Fruit fly (Drosophila melanogaster) whole organism, embryonic: ENCODE data around the gene CG34434.

ENCODE experiments used
- CG10321 ChIP-seq: fragments of 200-800 bp; sonication (Bioruptor generic); IDR thresholded peaks from 2 replicates; pipeline ENCODE4 v1.3.6; 2022; ENCODE audit warnings: missing biosample characterization, missing genetic modification characterization
- CG10462 ChIP-seq: fragments of 200-800 bp; sonication (Bioruptor generic); optimal IDR thresholded peaks from 2 replicates; lab custom pipeline; 2016; ENCODE audit warnings: missing biosample characterization, missing genetic modification characterization
- CG10979 ChIP-seq: fragments of 200-800 bp; sonication (Bioruptor generic); optimal IDR thresholded peaks from 2 replicates; lab custom pipeline; 2018; ENCODE audit warnings: missing biosample characterization, mild to moderate bottlenecking, missing genetic modification characterization, moderate library complexity
- CG11085 ChIP-seq: fragments of 200-800 bp; sonication (Bioruptor generic); IDR thresholded peaks from 2 replicates; pipeline ENCODE4 v1.3.6; 2022; ENCODE audit warnings: missing biosample characterization, missing genetic modification characterization
- CG11398 ChIP-seq: fragments of 200-800 bp; sonication (Bioruptor generic); optimal IDR thresholded peaks from 2 replicates; lab custom pipeline; 2016; ENCODE audit warnings: missing biosample characterization, missing genetic modification characterization
- CG13287 ChIP-seq: fragments of 200-800 bp; sonication (Bioruptor generic); IDR thresholded peaks from 2 replicates; pipeline ENCODE4 v1.3.6; 2022; ENCODE audit warnings: missing biosample characterization, missing genetic modification characterization; ENCODE audit not compliant: partially characterized antibody
- CG15269 ChIP-seq: fragments of 200-800 bp; sonication (Bioruptor generic); optimal IDR thresholded peaks from 2 replicates; lab custom pipeline; 2018; ENCODE audit warnings: missing biosample characterization, mild to moderate bottlenecking, missing genetic modification characterization, moderate library complexity
- CG1603 ChIP-seq: fragments of 200-800 bp; sonication (Bioruptor generic); optimal IDR thresholded peaks from 2 replicates; lab custom pipeline; 2019; ENCODE audit warnings: missing biosample characterization, mild to moderate bottlenecking, missing genetic modification characterization, moderate library complexity
- CG16813 ChIP-seq: fragments of 200-800 bp; sonication (Bioruptor generic); IDR thresholded peaks from 3 replicates; pipeline ENCODE4 v1.3.6; 2022; ENCODE audit warnings: missing biosample characterization, missing genetic modification characterization; ENCODE audit not compliant: partially characterized antibody
- CG17568 ChIP-seq: fragments of 200-800 bp; sonication (Bioruptor generic); optimal IDR thresholded peaks from 2 replicates; lab custom pipeline; 2018; ENCODE audit warnings: missing biosample characterization, mild to moderate bottlenecking, missing genetic modification characterization, moderate library complexity
- CG2202 ChIP-seq: fragments of 200-800 bp; sonication (Bioruptor generic); optimal IDR thresholded peaks from 2 replicates; lab custom pipeline; 2018; ENCODE audit warnings: missing biosample characterization, mild to moderate bottlenecking, missing genetic modification characterization
- CG31388 ChIP-seq: fragments of 200-800 bp; sonication (Bioruptor generic); optimal IDR thresholded peaks from 2 replicates; lab custom pipeline; 2016; ENCODE audit warnings: missing biosample characterization, missing genetic modification characterization
- CG32772 ChIP-seq: fragments of 200-800 bp; sonication (Bioruptor generic); IDR thresholded peaks from 2 replicates; pipeline ENCODE4 v1.3.6; 2022; ENCODE audit warnings: missing biosample characterization, missing genetic modification characterization
- CG3726 ChIP-seq: fragments of 200-800 bp; sonication (Bioruptor generic); IDR thresholded peaks from 3 replicates; pipeline ENCODE4, ENCODE4 v1.3.6; 2022; ENCODE audit warnings: missing biosample characterization, missing genetic modification characterization
- CG4360 ChIP-seq: fragments of 200-800 bp; sonication (Bioruptor generic); IDR thresholded peaks from 2 replicates; pipeline ENCODE4 v1.3.6; 2022; ENCODE audit warnings: missing biosample characterization, missing genetic modification characterization
- CG4854 ChIP-seq: fragments of 200-800 bp; sonication (Bioruptor generic); optimal IDR thresholded peaks from 2 replicates; lab custom pipeline; 2016; ENCODE audit warnings: missing biosample characterization, missing genetic modification characterization, inconsistent platforms
- CG8089 ChIP-seq: fragments of 200-800 bp; sonication (Bioruptor generic); optimal IDR thresholded peaks from 3 replicates; lab custom pipeline; 2016; ENCODE audit warnings: missing biosample characterization, missing genetic modification characterization
- CG9876 ChIP-seq: fragments of 200-800 bp; sonication (Bioruptor generic); optimal IDR thresholded peaks from 2 replicates; lab custom pipeline; 2016; ENCODE audit warnings: missing biosample characterization, missing genetic modification characterization
- Dbx ChIP-seq: fragments of 200-800 bp; sonication (Bioruptor generic); IDR thresholded peaks from 3 replicates; pipeline ENCODE4 v1.3.6; 2022; ENCODE audit warnings: missing biosample characterization, missing genetic modification characterization
- Dek ChIP-seq: fragments of 200-800 bp; sonication (Bioruptor generic); optimal IDR thresholded peaks from 3 replicates; lab custom pipeline; 2019; ENCODE audit warnings: missing biosample characterization, mild to moderate bottlenecking, missing genetic modification characterization, moderate library complexity
- HHEX ChIP-seq: fragments of 200-800 bp; sonication (Bioruptor generic); optimal IDR thresholded peaks from 3 replicates; lab custom pipeline; 2017; ENCODE audit warnings: missing biosample characterization, mild to moderate bottlenecking, missing genetic modification characterization, missing genetic modification reagents
- HLH3B ChIP-seq: fragments of 200-800 bp; sonication (Bioruptor generic); IDR thresholded peaks from 2 replicates; pipeline ENCODE4 v1.3.6; 2022; ENCODE audit warnings: missing biosample characterization, missing genetic modification characterization
- Lhr ChIP-seq: fragments of 200-800 bp; sonication (Bioruptor generic); optimal IDR thresholded peaks from 3 replicates; lab custom pipeline; 2017; ENCODE audit warnings: mild to moderate bottlenecking, missing biosample characterization, missing genetic modification reagents, missing genetic modification characterization
- MBD-R2 ChIP-seq: fragments of 200-800 bp; sonication (Bioruptor generic); IDR thresholded peaks from 2 replicates; pipeline ENCODE4 v1.3.6; 2022; ENCODE audit warnings: missing biosample characterization, missing genetic modification characterization
- Neu2 ChIP-seq: fragments of 200-800 bp; sonication (Bioruptor generic); optimal IDR thresholded peaks from 3 replicates; lab custom pipeline; 2016; ENCODE audit warnings: missing biosample characterization, missing genetic modification characterization, borderline replicate concordance
- PHDP ChIP-seq: fragments of 200-800 bp; sonication (Bioruptor generic); optimal IDR thresholded peaks from 3 replicates; lab custom pipeline; 2018; ENCODE audit warnings: missing biosample characterization, mild to moderate bottlenecking, missing genetic modification characterization, moderate library complexity
- Sry-β ChIP-seq: fragments of 200-800 bp; sonication (Bioruptor generic); optimal IDR thresholded peaks from 2 replicates; lab custom pipeline; 2018; ENCODE audit warnings: missing biosample characterization, mild to moderate bottlenecking, missing genetic modification characterization, moderate library complexity
- Tbp ChIP-seq: fragments of >200 bp; optimal IDR thresholded peaks from 2 replicates; lab custom pipeline; 2018; ENCODE audit warnings: missing biosample characterization, missing genetic modification characterization
- ara ChIP-seq: fragments of 200-800 bp; sonication (Bioruptor generic); IDR thresholded peaks from 2 replicates; pipeline ENCODE4 v1.3.6; 2022; ENCODE audit warnings: missing biosample characterization, missing genetic modification characterization
- btn ChIP-seq: fragments of 200-800 bp; sonication (Bioruptor generic); optimal IDR thresholded peaks from 2 replicates; lab custom pipeline; 2016; ENCODE audit warnings: missing biosample characterization, missing genetic modification characterization
- cad ChIP-seq: fragments of >200 bp; optimal IDR thresholded peaks from 2 replicates; lab custom pipeline; 2017; ENCODE audit warnings: missing biosample characterization, missing genetic modification characterization
- chif ChIP-seq, 2 experiments: fragments of 200-800 bp; sonication (Bioruptor generic); optimal IDR thresholded peaks; 3 replicates each; lab custom pipeline; 2016; ENCODE audit warnings: missing biosample characterization in 2 of 2, missing genetic modification characterization in 2 of 2
- dimm ChIP-seq: fragments of 200-800 bp; sonication (Bioruptor generic); IDR thresholded peaks from 2 replicates; pipeline ENCODE4 v1.3.6; 2022; ENCODE audit warnings: missing biosample characterization, missing genetic modification characterization
- en ChIP-seq: fragments of 200-800 bp; sonication (Bioruptor generic); optimal IDR thresholded peaks from 2 replicates; lab custom pipeline; 2016; ENCODE audit warnings: missing biosample characterization, missing genetic modification characterization
- fru ChIP-seq: fragments of >200 bp; optimal IDR thresholded peaks from 2 replicates; lab custom pipeline; 2017
- grau ChIP-seq: fragments of 200-800 bp; optimal IDR thresholded peaks from 3 replicates; lab custom pipeline; 2019; ENCODE audit warnings: missing biosample characterization, mild to moderate bottlenecking, missing genetic modification characterization, moderate library complexity
- gro ChIP-seq: fragments of 200-800 bp; sonication (Bioruptor generic); optimal IDR thresholded peaks from 2 replicates; lab custom pipeline; 2016; ENCODE audit warnings: missing biosample characterization, missing genetic modification characterization
- gsb ChIP-seq: fragments of 200-800 bp; sonication (Bioruptor generic); IDR thresholded peaks from 2 replicates; pipeline ENCODE4 v1.3.6; 2022; ENCODE audit warnings: missing biosample characterization, missing genetic modification characterization
- gt ChIP-seq: fragments of 200-800 bp; sonication (Bioruptor generic); IDR thresholded peaks from 2 replicates; pipeline ENCODE4 v1.3.6; 2022; ENCODE audit warnings: missing biosample characterization, missing genetic modification characterization
- hth ChIP-seq: fragments of >200 bp; optimal IDR thresholded peaks from 2 replicates; lab custom pipeline; 2017; ENCODE audit warnings: inconsistent platforms
- knrl ChIP-seq: fragments of 200-800 bp; sonication (Bioruptor generic); IDR thresholded peaks from 3 replicates; pipeline ENCODE4 v1.3.6; 2022; ENCODE audit warnings: missing biosample characterization, missing genetic modification characterization; ENCODE audit not compliant: partially characterized antibody
- luna ChIP-seq: fragments of 200-800 bp; sonication (Bioruptor generic); optimal IDR thresholded peaks from 2 replicates; lab custom pipeline; 2016; ENCODE audit warnings: missing biosample characterization, missing genetic modification characterization
- maf-S ChIP-seq: fragments of 200-800 bp; sonication (Bioruptor generic); optimal IDR thresholded peaks from 2 replicates; lab custom pipeline; 2016; ENCODE audit warnings: missing biosample characterization, missing genetic modification characterization
- mirr ChIP-seq: fragments of 200-800 bp; sonication (Bioruptor generic); optimal IDR thresholded peaks from 3 replicates; lab custom pipeline; 2018; ENCODE audit warnings: missing biosample characterization, mild to moderate bottlenecking, missing genetic modification characterization
- mld ChIP-seq: fragments of 200-800 bp; sonication (Bioruptor generic); IDR thresholded peaks from 3 replicates; pipeline ENCODE4 v1.3.6; 2022; ENCODE audit warnings: missing biosample characterization, missing genetic modification characterization; ENCODE audit not compliant: partially characterized antibody
- nerfin-2 ChIP-seq: fragments of 200-800 bp; sonication (Bioruptor generic); IDR thresholded peaks from 2 replicates; pipeline ENCODE4 v1.3.6; 2022; ENCODE audit warnings: missing biosample characterization, missing genetic modification characterization; ENCODE audit not compliant: partially characterized antibody
- pb ChIP-seq: fragments of 200-800 bp; sonication (Bioruptor generic); optimal IDR thresholded peaks from 3 replicates; lab custom pipeline; 2016; ENCODE audit warnings: missing biosample characterization, missing genetic modification characterization
- pros ChIP-seq: fragments of 200-800 bp; sonication (Bioruptor generic); optimal IDR thresholded peaks from 3 replicates; lab custom pipeline; 2019; ENCODE audit warnings: missing biosample characterization, mild to moderate bottlenecking, missing genetic modification characterization, moderate library complexity
- row ChIP-seq: fragments of 200-800 bp; sonication (Bioruptor generic); IDR thresholded peaks from 3 replicates; pipeline ENCODE4 v1.3.6; 2022; ENCODE audit warnings: missing biosample characterization, missing genetic modification characterization
- sima ChIP-seq: fragments of 200-800 bp; sonication (Bioruptor generic); optimal IDR thresholded peaks from 2 replicates; lab custom pipeline; 2016; ENCODE audit warnings: missing biosample characterization, missing genetic modification characterization
- sr ChIP-seq: fragments of 200-800 bp; sonication (Bioruptor generic); IDR thresholded peaks from 3 replicates; pipeline ENCODE4 v1.3.6; 2022; ENCODE audit warnings: missing biosample characterization, missing genetic modification characterization
- z ChIP-seq: fragments of 200-800 bp; sonication (Bioruptor generic); IDR thresholded peaks from 3 replicates; pipeline ENCODE4 v1.3.6; 2022; ENCODE audit warnings: missing biosample characterization, missing genetic modification characterization

Gene CG34434

DNA sequence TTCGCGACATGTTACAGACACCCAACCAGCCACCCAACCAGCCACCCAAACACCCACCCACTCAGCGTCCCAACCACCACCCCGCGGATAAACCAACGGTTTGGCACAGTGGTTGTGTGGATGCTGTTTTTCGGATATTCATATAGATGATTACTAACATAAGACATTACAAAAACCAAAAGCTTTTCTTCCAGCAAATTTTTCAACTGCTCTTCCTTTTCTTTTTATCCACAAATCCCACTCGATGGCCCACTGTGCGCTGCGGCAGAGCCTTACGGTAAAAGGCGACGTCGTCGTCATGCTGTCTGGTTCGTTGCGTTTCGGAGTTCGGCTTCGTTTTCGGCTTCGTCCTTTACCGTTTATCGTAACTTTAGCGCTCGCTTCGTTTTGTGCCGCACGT is 22.4 kb upstream of the CG34434 start (continued):
- TF ChIP-seq CG16813 (GFP tag; lab: Robert Waterston, UW): no peak
- TF ChIP-seq fru (lab: Kevin White, UChicago): no peak
- peak; percentile 34; the same call in 1 of the 2 replicates for TF ChIP-seq MBD-R2 (GFP tag; lab: Robert Waterston, UW)
- TF ChIP-seq CG13287 (GFP tag; lab: Robert Waterston, UW): no peak
- no peak for TF ChIP-seq CG17568
- TF ChIP-seq chif (GFP tag; optimal IDR thresholded peaks at IDR 0.05; lab: Kevin White, UChicago): peak; percentile 53 to 60
- no peak for TF ChIP-seq Sry-β (GFP tag; lab: Kevin White, UChicago)
- no peak for TF ChIP-seq gsb
- TF ChIP-seq CG3726 (GFP tag; lab: Robert Waterston, UW): 0 out of 3 replicates have a peak, but pooled peaks have one; percentile 21
- no peak for TF ChIP-seq en (GFP tag; lab: Kevin White, UChicago)
- TF ChIP-seq Dbx: peak; percentile 80
- TF ChIP-seq mirr (GFP tag; lab: Kevin White, UChicago): peak; percentile 20
- no peak for TF ChIP-seq nerfin-2
- no peak for TF ChIP-seq CG2202 (tag; lab: Kevin White, UChicago)
- TF ChIP-seq dimm: 0 out of 2 replicates have a peak, but pooled peaks have one; percentile 3
- no peak for TF ChIP-seq pros (GFP tag; lab: Kevin White, UChicago)
- TF ChIP-seq PHDP (tag; lab: Kevin White, UChicago): peak; percentile 56
- TF ChIP-seq sr (GFP tag; lab: Robert Waterston, UW): no peak
- TF ChIP-seq HLH3B (GFP tag; lab: Robert Waterston, UW): peak; percentile 78
- peak; percentile 60 for TF ChIP-seq CG1603 (tag; lab: Kevin White, UChicago)
- no peak for TF ChIP-seq Lhr
- no peak for TF ChIP-seq CG9876
- peak; percentile 78 for TF ChIP-seq ara (GFP tag; lab: Robert Waterston, UW)
- no peak for TF ChIP-seq mld (GFP tag; lab: Robert Waterston, UW)
- peak; percentile 52 for TF ChIP-seq pb (GFP tag; lab: Kevin White, UChicago)
- TF ChIP-seq CG4854 (GFP tag; lab: Kevin White, UChicago): no peak
- TF ChIP-seq CG32772 (GFP tag; lab: Robert Waterston, UW): peak; percentile 57
- peak; percentile 52 for TF ChIP-seq CG11085 (GFP tag; lab: Robert Waterston, UW)
- TF ChIP-seq knrl (GFP tag; lab: Robert Waterston, UW): no peak
- peak; percentile 9 for TF ChIP-seq CG10462
- no peak for TF ChIP-seq CG10321 (GFP tag; lab: Robert Waterston, UW)
- TF ChIP-seq CG15269: peak; percentile 58
- TF ChIP-seq HHEX (GFP tag; lab: Kevin White, UChicago): peak; percentile 25
- no peak for TF ChIP-seq CG11398
- no peak for TF ChIP-seq CG31388 (GFP tag; lab: Kevin White, UChicago)
- TF ChIP-seq gt: no peak
- peak; percentile 51 for TF ChIP-seq Dek (tag; lab: Kevin White, UChicago)
- peak; percentile 44 for TF ChIP-seq gro
- peak; percentile 82 for TF ChIP-seq row (GFP tag; lab: Robert Waterston, UW)
- no peak; the same call in 1 of the 2 replicates for TF ChIP-seq CG4360
- TF ChIP-seq luna: no peak
- TF ChIP-seq hth: no peak
- no peak for TF ChIP-seq sima (GFP tag; lab: Kevin White, UChicago)
- TF ChIP-seq Neu2 (GFP tag; lab: Kevin White, UChicago): no peak
- peak; percentile 47 for TF ChIP-seq CG10979
- TF ChIP-seq z: no peak
- TF ChIP-seq btn (GFP tag; lab: Kevin White, UChicago): peak; percentile 4
- TF ChIP-seq Tbp: no peak
- peak; percentile 54 for TF ChIP-seq grau (tag; lab: Kevin White, UChicago)
- TF ChIP-seq CG8089 (GFP tag; lab: Kevin White, UChicago): peak; percentile 15
- no peak for TF ChIP-seq cad
- peak; percentile 47 for TF ChIP-seq maf-S
